Fruit fly (Drosophila melanogaster) whole organism, embryonic: Measurements from ENCODE around the gene CG46042.

Experiments
- Atf6 ChIP-seq: fragments of 200-800 bp; sonication (Bioruptor generic); IDR thresholded peaks from 2 replicates; pipeline ENCODE4 v1.3.6; 2022; ENCODE audit warnings: missing biosample characterization, missing genetic modification characterization
- BEAF-32 ChIP-seq: fragments of 200-800 bp; sonication (Bioruptor generic); optimal IDR thresholded peaks from 3 replicates; lab custom pipeline; 2017; ENCODE audit warnings: missing biosample characterization, missing genetic modification characterization, mild to moderate bottlenecking, moderate library complexity, missing genetic modification reagents
- CG10366 ChIP-seq: fragments of 200-800 bp; sonication (Bioruptor generic); IDR thresholded peaks from 2 replicates; pipeline ENCODE4 v1.3.6; 2022; ENCODE audit warnings: missing biosample characterization, missing genetic modification characterization
- CG13287 ChIP-seq: fragments of 200-800 bp; sonication (Bioruptor generic); IDR thresholded peaks from 2 replicates; pipeline ENCODE4 v1.3.6; 2022; ENCODE audit warnings: missing biosample characterization, missing genetic modification characterization; ENCODE audit not compliant: partially characterized antibody
- CG13296 ChIP-seq: fragments of 200-800 bp; sonication (Bioruptor generic); optimal IDR thresholded peaks from 3 replicates; lab custom pipeline; 2018; ENCODE audit warnings: missing biosample characterization, mild to moderate bottlenecking, missing genetic modification characterization
- CG13894 ChIP-seq: fragments of 200-800 bp; sonication (Bioruptor generic); optimal IDR thresholded peaks from 3 replicates; lab custom pipeline; 2018; ENCODE audit warnings: missing biosample characterization, mild to moderate bottlenecking, missing genetic modification characterization, moderate library complexity
- CG17359 ChIP-seq: fragments of 200-800 bp; sonication (Bioruptor generic); optimal IDR thresholded peaks from 3 replicates; lab custom pipeline; 2018; ENCODE audit warnings: missing biosample characterization, mild to moderate bottlenecking, missing genetic modification characterization, moderate library complexity
- CG17912 ChIP-seq: fragments of 200-800 bp; sonication (Bioruptor generic); optimal IDR thresholded peaks from 2 replicates; lab custom pipeline; 2018; ENCODE audit warnings: missing biosample characterization, mild to moderate bottlenecking, missing genetic modification characterization
- CG2875 ChIP-seq: fragments of 200-800 bp; sonication (Bioruptor generic); optimal IDR thresholded peaks from 2 replicates; lab custom pipeline; 2017; ENCODE audit warnings: missing biosample characterization, mild to moderate bottlenecking, missing genetic modification characterization, missing genetic modification reagents
- CG32532 ChIP-seq: fragments of 200-800 bp; sonication (Bioruptor generic); IDR thresholded peaks from 2 replicates; pipeline ENCODE4 v1.3.6; 2022; ENCODE audit warnings: missing biosample characterization, missing genetic modification characterization
- CG34376 ChIP-seq: fragments of 200-800 bp; sonication (Bioruptor generic); optimal IDR thresholded peaks from 2 replicates; lab custom pipeline; 2018; ENCODE audit warnings: missing biosample characterization, mild to moderate bottlenecking, missing genetic modification characterization
- CG4424 ChIP-seq: fragments of 200-800 bp; sonication (Bioruptor generic); optimal IDR thresholded peaks from 3 replicates; lab custom pipeline; 2016; ENCODE audit warnings: missing biosample characterization, missing genetic modification characterization
- CG8089 ChIP-seq: fragments of 200-800 bp; sonication (Bioruptor generic); optimal IDR thresholded peaks from 3 replicates; lab custom pipeline; 2016; ENCODE audit warnings: missing biosample characterization, missing genetic modification characterization
- CG8359 ChIP-seq: fragments of 200-800 bp; sonication (Bioruptor generic); optimal IDR thresholded peaks from 2 replicates; lab custom pipeline; 2017; ENCODE audit warnings: missing biosample characterization, mild to moderate bottlenecking, missing genetic modification characterization, borderline replicate concordance
- CG9609 ChIP-seq: fragments of 200-800 bp; sonication (Bioruptor generic); optimal IDR thresholded peaks from 3 replicates; lab custom pipeline; 2016; ENCODE audit warnings: missing biosample characterization, missing genetic modification characterization
- Chrac-16 ChIP-seq: fragments of 200-800 bp; sonication (Bioruptor generic); optimal IDR thresholded peaks from 3 replicates; lab custom pipeline; 2016; ENCODE audit warnings: missing biosample characterization, missing genetic modification characterization
- CkIIα-i1 ChIP-seq: fragments of 200-800 bp; sonication (Bioruptor generic); IDR thresholded peaks from 2 replicates; pipeline ENCODE4 v1.3.6; 2022; ENCODE audit warnings: missing biosample characterization, missing genetic modification characterization
- CrebB ChIP-seq: fragments of 200-800 bp; sonication (Bioruptor generic); optimal IDR thresholded peaks from 3 replicates; lab custom pipeline; 2018; ENCODE audit warnings: missing biosample characterization, mild to moderate bottlenecking, missing genetic modification characterization
- D ChIP-seq, 2 experiments: fragments of 200-800 bp in 1 of 2; fragments of >200 bp in 1 of 2; sonication (Bioruptor generic) in 1 of 2; optimal IDR thresholded peaks; 2 replicates in 1 of 2; 3 replicates in 1 of 2; lab custom pipeline; 2017; ENCODE audit warnings: mild to moderate bottlenecking in 1 of 2, missing biosample characterization in 1 of 2, missing genetic modification characterization in 1 of 2, missing genetic modification reagents in 1 of 2
- Dek ChIP-seq: fragments of 200-800 bp; sonication (Bioruptor generic); optimal IDR thresholded peaks from 3 replicates; lab custom pipeline; 2019; ENCODE audit warnings: missing biosample characterization, mild to moderate bottlenecking, missing genetic modification characterization, moderate library complexity
- Dll ChIP-seq: fragments of 200-800 bp; sonication (Bioruptor generic); IDR thresholded peaks from 4 replicates; pipeline ENCODE4 v1.3.6; 2022; ENCODE audit warnings: missing biosample characterization, missing genetic modification characterization; ENCODE audit not compliant: partially characterized antibody
- Dp ChIP-seq: fragments of 200-800 bp; sonication (Bioruptor generic); optimal IDR thresholded peaks from 2 replicates; lab custom pipeline; 2018; ENCODE audit warnings: missing biosample characterization, mild to moderate bottlenecking, missing genetic modification characterization, moderate library complexity
- Drgx ChIP-seq: fragments of 200-800 bp; sonication (Bioruptor generic); IDR thresholded peaks from 2 replicates; pipeline ENCODE4 v1.3.6; 2022; ENCODE audit warnings: missing biosample characterization, missing genetic modification characterization
- ERR ChIP-seq: fragments of 200-800 bp; sonication (Bioruptor generic); optimal IDR thresholded peaks from 2 replicates; lab custom pipeline; 2016; ENCODE audit warnings: missing biosample characterization, missing genetic modification characterization
- Nf-YC ChIP-seq: fragments of 200-800 bp; optimal IDR thresholded peaks from 3 replicates; lab custom pipeline; 2019; ENCODE audit warnings: missing biosample characterization, mild to moderate bottlenecking, missing genetic modification characterization, moderate library complexity
- Sry-δ ChIP-seq: fragments of 200-800 bp; sonication (Bioruptor generic); optimal IDR thresholded peaks from 2 replicates; lab custom pipeline; 2016; ENCODE audit warnings: missing biosample characterization, missing genetic modification characterization
- Ssrp ChIP-seq: fragments of 200-800 bp; sonication (Bioruptor generic); optimal IDR thresholded peaks from 2 replicates; lab custom pipeline; 2018; ENCODE audit warnings: missing biosample characterization, mild to moderate bottlenecking, missing genetic modification characterization, moderate library complexity
- Tbp ChIP-seq: fragments of >200 bp; optimal IDR thresholded peaks from 2 replicates; lab custom pipeline; 2018; ENCODE audit warnings: missing biosample characterization, missing genetic modification characterization
- bab2 ChIP-seq: fragments of 200-800 bp; sonication (Bioruptor generic); optimal IDR thresholded peaks from 2 replicates; lab custom pipeline; 2016; ENCODE audit warnings: missing biosample characterization, missing genetic modification characterization
- br ChIP-seq: fragments of >200 bp; optimal IDR thresholded peaks from 2 replicates; lab custom pipeline; 2017
- bsh ChIP-seq, 2 experiments: fragments of 200-800 bp; sonication (Bioruptor generic); optimal IDR thresholded peaks; 2 replicates each; lab custom pipeline; 2017 to 2018; ENCODE audit warnings: mild to moderate bottlenecking in 2 of 2, missing biosample characterization in 2 of 2, missing genetic modification characterization in 2 of 2, moderate library complexity in 1 of 2
- da ChIP-seq: fragments of 200-800 bp; sonication (Bioruptor generic); optimal IDR thresholded peaks from 2 replicates; lab custom pipeline; 2016; ENCODE audit warnings: missing biosample characterization, missing genetic modification characterization
- en ChIP-seq: fragments of 200-800 bp; sonication (Bioruptor generic); optimal IDR thresholded peaks from 2 replicates; lab custom pipeline; 2016; ENCODE audit warnings: missing biosample characterization, missing genetic modification characterization
- ewg ChIP-seq: fragments of 200-800 bp; sonication (Bioruptor generic); optimal IDR thresholded peaks from 3 replicates; lab custom pipeline; 2017; ENCODE audit warnings: mild to moderate bottlenecking, missing biosample characterization, missing genetic modification reagents, missing genetic modification characterization
- fd3F ChIP-seq: fragments of 200-800 bp; sonication (Bioruptor generic); optimal IDR thresholded peaks from 2 replicates; lab custom pipeline; 2018; ENCODE audit warnings: missing biosample characterization, mild to moderate bottlenecking, missing genetic modification characterization, moderate library complexity
- ftz-f1 ChIP-seq: fragments of 200-800 bp; sonication (Bioruptor generic); optimal IDR thresholded peaks from 2 replicates; lab custom pipeline; 2016; ENCODE audit warnings: missing biosample characterization, missing genetic modification characterization
- gcm ChIP-seq: fragments of 200-800 bp; sonication (Bioruptor generic); optimal IDR thresholded peaks from 2 replicates; lab custom pipeline; 2019; ENCODE audit warnings: missing biosample characterization, mild to moderate bottlenecking, missing genetic modification characterization, moderate library complexity
- gsb-n ChIP-seq: fragments of 200-800 bp; sonication (Bioruptor generic); optimal IDR thresholded peaks from 3 replicates; lab custom pipeline; 2018; ENCODE audit warnings: missing biosample characterization, mild to moderate bottlenecking, missing genetic modification characterization
- hbn ChIP-seq: fragments of 200-800 bp; sonication (Bioruptor generic); IDR thresholded peaks from 2 replicates; pipeline ENCODE4 v1.3.6; 2022; ENCODE audit warnings: missing biosample characterization, missing genetic modification characterization; ENCODE audit not compliant: partially characterized antibody
- lola ChIP-seq, 3 experiments: fragments of >200 bp in 2 of 3; fragments of 200-800 bp in 1 of 3; sonication (Bioruptor generic) in 1 of 3; optimal IDR thresholded peaks; 2 replicates each; lab custom pipeline; 2017 to 2019; ENCODE audit warnings: missing biosample characterization in 3 of 3, missing genetic modification characterization in 3 of 3, mild to moderate bottlenecking in 1 of 3, moderate library complexity in 1 of 3
- onecut ChIP-seq: fragments of 200-800 bp; sonication (Bioruptor generic); IDR thresholded peaks from 2 replicates; pipeline ENCODE4 v1.3.6; 2022; ENCODE audit warnings: missing biosample characterization, missing genetic modification characterization
- pho ChIP-seq: fragments of 200-800 bp; sonication (Bioruptor generic); optimal IDR thresholded peaks from 2 replicates; lab custom pipeline; 2016; ENCODE audit warnings: missing biosample characterization, missing genetic modification characterization
- sens-2 ChIP-seq: fragments of 200-800 bp; sonication (Bioruptor generic); IDR thresholded peaks from 2 replicates; pipeline ENCODE4 v1.3.6; 2022; ENCODE audit warnings: missing biosample characterization, missing genetic modification characterization
- so ChIP-seq: fragments of 200-800 bp; sonication (Bioruptor generic); IDR thresholded peaks from 3 replicates; pipeline ENCODE4 v1.3.6; 2022; ENCODE audit warnings: missing biosample characterization, missing genetic modification characterization
- unpg ChIP-seq: fragments of 200-800 bp; sonication (Bioruptor generic); optimal IDR thresholded peaks from 3 replicates; lab custom pipeline; 2018; ENCODE audit warnings: missing biosample characterization, mild to moderate bottlenecking, missing genetic modification characterization, moderate library complexity
- vnd ChIP-seq: fragments of 200-800 bp; sonication (Bioruptor generic); IDR thresholded peaks from 3 replicates; pipeline ENCODE4 v1.3.6; 2022; ENCODE audit warnings: missing biosample characterization, missing genetic modification characterization; ENCODE audit not compliant: partially characterized antibody
- zfh2 ChIP-seq: fragments of 200-800 bp; sonication (Bioruptor generic); optimal IDR thresholded peaks from 2 replicates; lab custom pipeline; 2016; ENCODE audit warnings: missing biosample characterization, missing genetic modification characterization

Gene CG46042

dm6 chr3R:19908863-19909343 lies 33.3 kb downstream of the CG46042 start (continued):
- TF ChIP-seq unpg (GFP tag; lab: Kevin White, UChicago) (peak; percentile 86), CG34376 (peak; percentile 83), Drgx (peak; percentile 77), CG13894 (tag; lab: Kevin White, UChicago) (peak; percentile 41), CG13287 (GFP tag; lab: Robert Waterston, UW) (peak; percentile 28; the same call in 1 of the 2 replicates), CG17359 (tag; lab: Kevin White, UChicago) (peak; percentile 84), D (optimal IDR thresholded peaks at IDR 0.05; lab: Kevin White, UChicago) (no peak), D (GFP tag; optimal IDR thresholded peaks at IDR 0.05; lab: Kevin White, UChicago) (peak; percentile 67), BEAF-32 (no peak), lola (GFP tag; optimal IDR thresholded peaks at IDR 0.05; lab: Kevin White, UChicago) (peak in 1 of 3 experiments; percentile 11), hbn (GFP tag; lab: Robert Waterston, UW) (no peak), CG32532 (GFP tag; lab: Robert Waterston, UW) (peak; percentile 91), Atf6 (GFP tag; lab: Robert Waterston, UW) (peak; percentile 76), gcm (GFP tag; lab: Kevin White, UChicago) (peak; percentile 67), CkIIα-i1 (GFP tag; lab: Robert Waterston, UW) (0 out of 2 replicates have a peak, but pooled peaks have one; percentile 23)

- TF ChIP-seq Dek (peak; percentile 59), en (no peak), Sry-δ (GFP tag; lab: Kevin White, UChicago) (peak; percentile 30), CG17912 (GFP tag; lab: Kevin White, UChicago) (no peak), CG2875 (GFP tag; lab: Kevin White, UChicago) (peak; percentile 50), Dll (GFP tag; lab: Robert Waterston, UW) (peak; percentile 11; the same call in 1 of the 4 replicates), onecut (peak; percentile 59), CG9609 (GFP tag; lab: Kevin White, UChicago) (peak; percentile 79), gsb-n (peak; percentile 23), ERR (GFP tag; lab: Kevin White, UChicago) (peak; percentile 81), da (peak; percentile 48), Nf-YC (peak; percentile 64), CG10366 (GFP tag; lab: Robert Waterston, UW) (peak; percentile 83), D (optimal IDR thresholded peaks at IDR 0.05; lab: Kevin White, UChicago) (no peak), D (GFP tag; optimal IDR thresholded peaks at IDR 0.05; lab: Kevin White, UChicago) (peak; percentile 42), CG4424 (GFP tag; lab: Kevin White, UChicago) (peak; percentile 62), so (GFP tag; lab: Robert Waterston, UW) (peak; percentile 86), zfh2 (GFP tag; lab: Kevin White, UChicago) (peak; percentile 82), Ssrp (tag; lab: Kevin White, UChicago) (peak; percentile 64), Tbp (no peak), CG13296 (GFP tag; lab: Kevin White, UChicago) (peak; percentile 73), Dp (no peak), sens-2 (GFP tag; lab: Robert Waterston, UW) (no peak), Chrac-16 (GFP tag; lab: Kevin White, UChicago) (peak; percentile 75), pho (GFP tag; lab: Kevin White, UChicago) (peak; percentile 82), CG8359 (GFP tag; lab: Kevin White, UChicago) (peak; percentile 4), fd3F (GFP tag; lab: Kevin White, UChicago) (peak; percentile 61), bsh (GFP tag; optimal IDR thresholded peaks at IDR 0.05; lab: Kevin White, UChicago) (peak; percentile 34 to 81), ewg (peak; percentile 68), bab2 (GFP tag; lab: Kevin White, UChicago) (peak; percentile 89), vnd (no peak), CrebB (tag; lab: Kevin White, UChicago) (peak; percentile 67), ftz-f1 (peak; percentile 87), CG8089 (peak; percentile 44), br (lab: Kevin White, UChicago) (no peak)
These were observed 36.2 kb downstream of the CG46042 start for dm6 chr3R:19905932-19906439.
